Fruit fly (Drosophila melanogaster): ENCODE measurements around the gene CG13318.

CG13318 gene

dm6 chr3R:8788722-8789400, 16.4 kb upstream of the CG13318 start (continued):
- TF ChIP-seq CG32767 (GFP tag; IDR thresholded peaks at IDR 0.05) (peak; percentile 11; the same call in 1 of the 2 replicates), otp (GFP tag; IDR thresholded peaks at IDR 0.05) (peak; percentile 28; the same call in 1 of the 3 replicates), Eip74EF (GFP tag; optimal IDR thresholded peaks at IDR 0.05) (peak in 1 of 2 experiments; percentile 36), kay (GFP tag; optimal IDR thresholded peaks at IDR 0.05) (no peak), Fer2 (tag; optimal IDR thresholded peaks at IDR 0.05) (no peak), vfl (GFP tag; optimal IDR thresholded peaks at IDR 0.05) (no peak), CG8944 (GFP tag; optimal IDR thresholded peaks at IDR 0.05) (no peak), Asciz (GFP tag; optimal IDR thresholded peaks at IDR 0.05) (peak; percentile 40), CG8924 (tag; optimal IDR thresholded peaks at IDR 0.05) (peak; percentile 53), CG9932 (GFP tag; IDR thresholded peaks at IDR 0.05) (no peak), fd3F (GFP tag; optimal IDR thresholded peaks at IDR 0.05) (no peak), her (GFP tag; optimal IDR thresholded peaks at IDR 0.05) (no peak), slou (GFP tag; optimal IDR thresholded peaks at IDR 0.05) (no peak), cato (GFP tag; optimal IDR thresholded peaks at IDR 0.05; ENCODE audit: borderline replicate concordance) (no peak), Usf (GFP tag; optimal IDR thresholded peaks at IDR 0.05) (no peak), ash1 (GFP tag; optimal IDR thresholded peaks at IDR 0.05) (no peak), HHEX (GFP tag; optimal IDR thresholded peaks at IDR 0.05) (peak; percentile 1), crp (GFP tag; optimal IDR thresholded peaks at IDR 0.05) (no peak), ewg (GFP tag; optimal IDR thresholded peaks at IDR 0.05) (no peak), CG3726 (GFP tag; IDR thresholded peaks at IDR 0.05) (0 out of 3 replicates have a peak, but pooled peaks have one; percentile 59), Hsf (GFP tag; optimal IDR thresholded peaks at IDR 0.05) (no peak), Neu2 (GFP tag; optimal IDR thresholded peaks at IDR 0.05; ENCODE audit: borderline replicate concordance) (no peak), run (tag; optimal IDR thresholded peaks at IDR 0.05) (no peak), Chrac-16 (GFP tag; optimal IDR thresholded peaks at IDR 0.05) (no peak), cad (GFP tag; optimal IDR thresholded peaks at IDR 0.05) (no peak), Sin3A (optimal IDR thresholded peaks at IDR 0.05) (no peak), CG4328 (GFP tag; optimal IDR thresholded peaks at IDR 0.05) (no peak), eyg (GFP tag; optimal IDR thresholded peaks at IDR 0.05) (no peak), cwo (GFP tag; optimal IDR thresholded peaks at IDR 0.05) (peak; percentile 18), bcd (GFP tag; optimal IDR thresholded peaks at IDR 0.05) (peak; percentile 34), ttk (GFP tag; IDR thresholded peaks at IDR 0.05) (peak; percentile 36; the same call in 1 of the 2 replicates), grn (GFP tag; optimal IDR thresholded peaks at IDR 0.05) (peak; percentile 25), wek (GFP tag; optimal IDR thresholded peaks at IDR 0.05) (no peak), CG17385 (GFP tag; optimal IDR thresholded peaks at IDR 0.05) (peak; percentile 41), sens-2 (GFP tag; IDR thresholded peaks at IDR 0.05) (no peak), CG15479 (GFP tag; optimal IDR thresholded peaks at IDR 0.05) (no peak), Ada2b (GFP tag; IDR thresholded peaks at IDR 0.05) (peak; percentile 27; the same call in 1 of the 2 replicates), CG6683 (GFP tag; optimal IDR thresholded peaks at IDR 0.05) (no peak), luna (GFP tag; optimal IDR thresholded peaks at IDR 0.05) (no peak), ab (GFP tag; optimal IDR thresholded peaks at IDR 0.05) (no peak), Vsx1 (GFP tag; optimal IDR thresholded peaks at IDR 0.05) (peak; percentile 17), CG14050 (GFP tag; IDR thresholded peaks at IDR 0.05) (peak; percentile 65), Bgb (GFP tag; IDR thresholded peaks at IDR 0.05; ENCODE audit: partially characterized antibody) (no peak), GATAe (GFP tag; conservative IDR thresholded peaks at IDR 0.05) (no peak), Dll (GFP tag; IDR thresholded peaks at IDR 0.05; ENCODE audit: partially characterized antibody) (no peak), Doc3 (GFP tag; IDR thresholded peaks at IDR 0.05; ENCODE audit: partially characterized antibody) (no peak), pan (optimal IDR thresholded peaks at IDR 0.05) (no peak), pan (GFP tag; optimal IDR thresholded peaks at IDR 0.05 in 1 of 2, IDR thresholded peaks at IDR 0.05 in 1 of 2) (peak in 1 of 2 experiments; percentile 88), sna (GFP tag; IDR thresholded peaks at IDR 0.05; ENCODE audit: partially characterized antibody) (no peak)

Data from whole organism, embryonic.